Worm (Caenorhabditis elegans) whole organism, midembryonic: ENCODE data around the gene M01H9.3.

Source experiments
- T22C8.4 ChIP-seq: fragments of 200-800 bp; sonication (Bioruptor generic); IDR thresholded peaks from 2 replicates; pipeline ENCODE4 v1.3.6; 2022; ENCODE audit warnings: missing genetic modification characterization, missing compliant biosample characterization
- flt-1 ChIP-seq: fragments of 200-800 bp; sonication (Bioruptor generic); IDR thresholded peaks from 2 replicates; pipeline ENCODE4 v1.3.6; 2022; ENCODE audit warnings: missing genetic modification characterization, missing compliant biosample characterization
- klf-2 ChIP-seq: fragments of 200-800 bp; sonication (Bioruptor generic); conservative IDR thresholded peaks from 2 replicates; pipeline ENCODE4 v1.3.6; 2022; ENCODE audit warnings: missing genetic modification reagents, missing genetic modification characterization, missing compliant biosample characterization
- med-1 ChIP-seq: sonication (generic microtip); optimal IDR thresholded peaks from 2 replicates; lab custom pipeline; 2017; ENCODE audit warnings: missing genetic modification characterization, mild to moderate bottlenecking, missing compliant biosample characterization, antibody characterized with exemption, missing genetic modification reagents; ENCODE audit not compliant: insufficient read depth
- ref-1 ChIP-seq: fragments of 200-800 bp; sonication (Bioruptor generic); conservative IDR thresholded peaks from 2 replicates; pipeline ENCODE4 v1.3.6; 2022; ENCODE audit warnings: missing genetic modification reagents, missing genetic modification characterization, missing compliant biosample characterization
- tab-1 ChIP-seq: fragments of 200-800 bp; sonication (Bioruptor generic); IDR thresholded peaks from 2 replicates; pipeline ENCODE4 v1.3.6; 2022; ENCODE audit warnings: missing genetic modification characterization, missing compliant biosample characterization
- ztf-23 ChIP-seq: fragments of 200-800 bp; sonication (Bioruptor generic); IDR thresholded peaks from 2 replicates; pipeline ENCODE4 v1.3.6; 2022; ENCODE audit warnings: missing genetic modification reagents, missing genetic modification characterization, missing compliant biosample characterization

ce11 chrIV:4478612-4479011 is 1.8 kb upstream of the M01H9.3 start:
- TF ChIP-seq med-1 (GFP tag; lab: Kevin White, UChicago) (no peak), T22C8.4 (GFP tag; lab: Robert Waterston, UW) (no peak), flt-1 (GFP tag; lab: Robert Waterston, UW) (no peak), klf-2 (no peak), ztf-23 (GFP tag; lab: Robert Waterston, UW) (no peak), ref-1 (GFP tag; lab: Robert Waterston, UW) (no peak), tab-1 (no peak)
